ENCODE assay signal across 5 worm cellular contexts in the genomic region with DNA sequence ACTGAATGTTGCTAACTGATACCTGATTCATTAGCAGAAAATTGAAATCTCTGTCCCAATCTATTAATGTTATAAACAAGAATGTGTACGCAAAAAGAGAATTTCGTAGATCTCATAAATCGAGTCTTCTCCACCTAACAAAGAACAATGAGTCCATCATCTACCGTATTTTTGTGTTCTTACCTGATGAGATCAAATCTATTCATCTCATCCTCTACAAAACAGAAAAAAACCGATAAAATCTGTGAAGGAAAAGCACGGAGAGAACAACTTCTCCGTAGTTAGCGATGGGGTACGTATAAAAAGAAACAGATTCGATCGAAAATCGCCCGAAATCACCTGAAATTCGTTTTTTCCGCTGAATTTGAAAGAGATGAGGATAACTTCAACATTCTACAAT.
TF ChIP-seq lines count a peak whose summit lies in the region.

A gene (plus strand): TSS at position 330 of the 400 bp plus-strand sequence.

TF ChIP-seq in whole organism, L1 larva, 84 proteins besides CTCF, POLR2A, EP300 and RAD21:
- TF ChIP-seq pqm-1 (tag; optimal IDR thresholded peaks at IDR 0.05; lab: Kevin White, UChicago), result no peak
- no peak for TF ChIP-seq hlh-17 (GFP tag; optimal IDR thresholded peaks at IDR 0.05; lab: Kevin White, UChicago; ENCODE audit: borderline replicate concordance)
- TF ChIP-seq xbp-1 (tag; optimal IDR thresholded peaks at IDR 0.05; lab: Kevin White, UChicago), result no peak
- TF ChIP-seq blmp-1 (tag; optimal IDR thresholded peaks at IDR 0.05; lab: Kevin White, UChicago), result peak; percentile 10
- TF ChIP-seq efl-1 (optimal IDR thresholded peaks at IDR 0.05; lab: Kevin White, UChicago), result no peak
- TF ChIP-seq efl-1 (GFP tag; optimal IDR thresholded peaks at IDR 0.05 in 1 of 2; lab: Kevin White, UChicago), result peak in 1 of 2 experiments; percentile 53
- TF ChIP-seq sox-4 (tag; optimal IDR thresholded peaks at IDR 0.05; lab: Kevin White, UChicago), result no peak
- TF ChIP-seq C16A3.4 (tag; optimal IDR thresholded peaks at IDR 0.05; lab: Kevin White, UChicago), result no peak
- TF ChIP-seq aha-1 (tag; optimal IDR thresholded peaks at IDR 0.05; lab: Kevin White, UChicago), result no peak
- no peak for TF ChIP-seq C04F5.9 (tag; optimal IDR thresholded peaks at IDR 0.05; lab: Kevin White, UChicago)
- no peak for TF ChIP-seq nhr-12 (tag; optimal IDR thresholded peaks at IDR 0.05; lab: Kevin White, UChicago)
- TF ChIP-seq dsc-1 (tag; optimal IDR thresholded peaks at IDR 0.05; lab: Kevin White, UChicago), result no peak
- TF ChIP-seq hpl-2 (GFP tag; optimal IDR thresholded peaks at IDR 0.05; lab: Kevin White, UChicago), result no peak
- no peak for TF ChIP-seq snpc-4 (tag; optimal IDR thresholded peaks at IDR 0.05; lab: Kevin White, UChicago)
- no peak for TF ChIP-seq irx-1 (tag; optimal IDR thresholded peaks at IDR 0.05; lab: Kevin White, UChicago)
- TF ChIP-seq nhr-19 (GFP tag; conservative IDR thresholded peaks at IDR 0.05; lab: Robert Waterston, UW), result no peak
- no peak for TF ChIP-seq nhr-84 (tag; optimal IDR thresholded peaks at IDR 0.05; lab: Kevin White, UChicago)
- TF ChIP-seq unc-86 (tag; optimal IDR thresholded peaks at IDR 0.05; lab: Kevin White, UChicago), result no peak

TF ChIP-seq in whole organism, L2 larva, 48 proteins besides CTCF, POLR2A, EP300 and RAD21:
- peak; percentile 59 for TF ChIP-seq elt-1 (tag; optimal IDR thresholded peaks at IDR 0.05; lab: Kevin White, UChicago)
- TF ChIP-seq F13H6.1 (tag; optimal IDR thresholded peaks at IDR 0.05; lab: Kevin White, UChicago), result no peak

TF ChIP-seq in whole organism, L3 larva, 47 proteins besides CTCF, POLR2A, EP300 and RAD21:
- TF ChIP-seq ztf-4 (tag; optimal IDR thresholded peaks at IDR 0.05; lab: Kevin White, UChicago) (no peak), elt-1 (tag; optimal IDR thresholded peaks at IDR 0.05; lab: Kevin White, UChicago) (peak; percentile 83)

TF ChIP-seq in whole organism, L4 larva, 104 proteins besides CTCF, POLR2A, EP300 and RAD21:
- peak; percentile 70 for TF ChIP-seq aha-1 (tag; lab: Kevin White, UChicago)
- TF ChIP-seq madf-5 (GFP tag; IDR thresholded peaks at IDR 0.05; lab: Robert Waterston, UW), result no peak

TF ChIP-seq in whole organism, mixed stage, embryonic, 35 proteins besides CTCF, POLR2A, EP300 and RAD21:
- peak; percentile 88 for TF ChIP-seq elt-1 (tag; optimal IDR thresholded peaks at IDR 0.05; lab: Kevin White, UChicago; ENCODE audit: borderline replicate concordance, insufficient read depth)
- TF ChIP-seq elt-3 (tag; optimal IDR thresholded peaks at IDR 0.05; lab: Kevin White, UChicago), result no peak
- no peak for TF ChIP-seq blmp-1 (tag; optimal IDR thresholded peaks at IDR 0.05; lab: Kevin White, UChicago)
